Fruit fly (Drosophila melanogaster) whole organism, prepupa: ENCODE data around the gene Tm2.

Source experiments
- Blimp-1 ChIP-seq: fragments of 200-800 bp; sonication (Bioruptor generic); optimal IDR thresholded peaks from 3 replicates; lab custom pipeline; 2017; ENCODE audit warnings: missing biosample characterization, missing genetic modification characterization, mild to moderate bottlenecking, moderate library complexity, missing genetic modification reagents
- CG11294 ChIP-seq: fragments of 200-800 bp; sonication (Bioruptor generic); IDR thresholded peaks from 2 replicates; pipeline ENCODE4 v1.3.6; 2022; ENCODE audit warnings: missing biosample characterization, missing genetic modification characterization
- CG11762 ChIP-seq: fragments of 200-800 bp; sonication (Bioruptor generic); optimal IDR thresholded peaks from 3 replicates; lab custom pipeline; 2016; ENCODE audit warnings: missing biosample characterization, missing genetic modification characterization; ENCODE audit not compliant: insufficient read depth
- CG11902 ChIP-seq: fragments of 200-800 bp; sonication (Bioruptor generic); optimal IDR thresholded peaks from 3 replicates; lab custom pipeline; 2016; ENCODE audit warnings: missing biosample characterization, missing genetic modification characterization
- CG1621 ChIP-seq: fragments of 200-800 bp; sonication (Bioruptor generic); optimal IDR thresholded peaks from 3 replicates; lab custom pipeline; 2018; ENCODE audit warnings: missing biosample characterization, mild to moderate bottlenecking, missing genetic modification characterization
- CG6163 ChIP-seq: fragments of 200-800 bp; sonication (Bioruptor generic); IDR thresholded peaks from 3 replicates; pipeline ENCODE4 v1.3.6; 2022; ENCODE audit warnings: missing biosample characterization, missing genetic modification characterization
- CG6276 ChIP-seq: fragments of 200-800 bp; sonication (Bioruptor generic); optimal IDR thresholded peaks from 2 replicates; lab custom pipeline; 2017; ENCODE audit warnings: missing biosample characterization, mild to moderate bottlenecking, missing genetic modification characterization
- CG7368 ChIP-seq: fragments of 200-800 bp; sonication (Bioruptor generic); optimal IDR thresholded peaks from 3 replicates; lab custom pipeline; 2016; ENCODE audit warnings: missing biosample characterization, missing genetic modification characterization
- CG8319 ChIP-seq: fragments of 200-800 bp; sonication (Bioruptor generic); optimal IDR thresholded peaks from 3 replicates; lab custom pipeline; 2016; ENCODE audit warnings: missing biosample characterization, missing genetic modification characterization
- CG8632 ChIP-seq: fragments of 200-800 bp; sonication (Bioruptor generic); optimal IDR thresholded peaks from 3 replicates; lab custom pipeline; 2016; ENCODE audit warnings: missing biosample characterization, missing genetic modification characterization
- CG9139 ChIP-seq: fragments of 200-800 bp; sonication (Bioruptor generic); optimal IDR thresholded peaks from 3 replicates; lab custom pipeline; 2017; ENCODE audit warnings: missing biosample characterization, mild to moderate bottlenecking, missing genetic modification characterization
- Eip75B ChIP-seq: fragments of 200-800 bp; sonication (Bioruptor generic); optimal IDR thresholded peaks from 3 replicates; lab custom pipeline; 2016; ENCODE audit warnings: missing biosample characterization, missing genetic modification characterization
- Eip78C ChIP-seq: fragments of 200-800 bp; sonication (Bioruptor generic); peaks from one replicate; lab custom pipeline; 2016; ENCODE audit warnings: missing biosample characterization, missing genetic modification characterization
- Ets96B ChIP-seq: fragments of 200-800 bp; optimal IDR thresholded peaks from 2 replicates; lab custom pipeline; 2019; ENCODE audit warnings: missing biosample characterization, mild to moderate bottlenecking, missing genetic modification characterization, moderate library complexity
- Lpt ChIP-seq: fragments of 200-800 bp; sonication (Bioruptor generic); optimal IDR thresholded peaks from 3 replicates; lab custom pipeline; 2016; ENCODE audit warnings: missing biosample characterization, missing genetic modification characterization
- Smox ChIP-seq: fragments of 200-800 bp; sonication (Bioruptor generic); optimal IDR thresholded peaks from 3 replicates; lab custom pipeline; 2016; ENCODE audit warnings: missing biosample characterization, missing genetic modification characterization
- dac ChIP-seq: fragments of 200-800 bp; sonication (Bioruptor generic); optimal IDR thresholded peaks from 2 replicates; lab custom pipeline; 2017; ENCODE audit warnings: missing biosample characterization, mild to moderate bottlenecking, missing genetic modification characterization
- dsx ChIP-seq: fragments of 200-800 bp; optimal IDR thresholded peaks from 3 replicates; lab custom pipeline; 2019; ENCODE audit warnings: missing biosample characterization, mild to moderate bottlenecking, missing genetic modification characterization, moderate library complexity; ENCODE audit not compliant: poor library complexity, severe bottlenecking
- esn ChIP-seq: fragments of 200-800 bp; sonication (Bioruptor generic); optimal IDR thresholded peaks from 2 replicates; lab custom pipeline; 2016; ENCODE audit warnings: missing biosample characterization, mild to moderate bottlenecking, missing genetic modification characterization, moderate library complexity
- fd85E ChIP-seq: fragments of 200-800 bp; sonication (Bioruptor generic); optimal IDR thresholded peaks from 3 replicates; lab custom pipeline; 2016; ENCODE audit warnings: missing biosample characterization, missing genetic modification characterization
- fkh ChIP-seq: fragments of 200-800 bp; sonication (Bioruptor generic); optimal IDR thresholded peaks from 3 replicates; lab custom pipeline; 2017; ENCODE audit warnings: missing biosample characterization, mild to moderate bottlenecking, missing genetic modification characterization, moderate library complexity
- pdm3 ChIP-seq: fragments of 200-800 bp; sonication (Bioruptor generic); optimal IDR thresholded peaks from 3 replicates; lab custom pipeline; 2016; ENCODE audit warnings: missing biosample characterization, missing genetic modification characterization
- salr ChIP-seq, 2 experiments: fragments of 200-800 bp; sonication (Bioruptor generic); optimal IDR thresholded peaks; 3 replicates each; lab custom pipeline; 2016 to 2018; ENCODE audit warnings: missing biosample characterization in 2 of 2, missing genetic modification characterization in 2 of 2, mild to moderate bottlenecking in 1 of 2
- ss ChIP-seq, 2 experiments: fragments of 200-800 bp; sonication (Bioruptor generic); optimal IDR thresholded peaks; 2 replicates in 1 of 2; 3 replicates in 1 of 2; lab custom pipeline; 2017 to 2018; ENCODE audit warnings: mild to moderate bottlenecking in 2 of 2, missing biosample characterization in 2 of 2, missing genetic modification characterization in 2 of 2, moderate library complexity in 1 of 2
- svp ChIP-seq: fragments of 200-800 bp; sonication (Bioruptor generic); peaks from one replicate; lab custom pipeline; 2016; ENCODE audit warnings: missing biosample characterization, missing genetic modification characterization
- topi ChIP-seq: fragments of 200-800 bp; sonication (Bioruptor generic); optimal IDR thresholded peaks from 3 replicates; lab custom pipeline; 2016; ENCODE audit warnings: missing biosample characterization, missing genetic modification characterization
- vri ChIP-seq: fragments of 200-800 bp; sonication (Bioruptor generic); optimal IDR thresholded peaks from 3 replicates; lab custom pipeline; 2016; ENCODE audit warnings: missing biosample characterization, mild to moderate bottlenecking, missing genetic modification characterization

Tm2 gene

DNA sequence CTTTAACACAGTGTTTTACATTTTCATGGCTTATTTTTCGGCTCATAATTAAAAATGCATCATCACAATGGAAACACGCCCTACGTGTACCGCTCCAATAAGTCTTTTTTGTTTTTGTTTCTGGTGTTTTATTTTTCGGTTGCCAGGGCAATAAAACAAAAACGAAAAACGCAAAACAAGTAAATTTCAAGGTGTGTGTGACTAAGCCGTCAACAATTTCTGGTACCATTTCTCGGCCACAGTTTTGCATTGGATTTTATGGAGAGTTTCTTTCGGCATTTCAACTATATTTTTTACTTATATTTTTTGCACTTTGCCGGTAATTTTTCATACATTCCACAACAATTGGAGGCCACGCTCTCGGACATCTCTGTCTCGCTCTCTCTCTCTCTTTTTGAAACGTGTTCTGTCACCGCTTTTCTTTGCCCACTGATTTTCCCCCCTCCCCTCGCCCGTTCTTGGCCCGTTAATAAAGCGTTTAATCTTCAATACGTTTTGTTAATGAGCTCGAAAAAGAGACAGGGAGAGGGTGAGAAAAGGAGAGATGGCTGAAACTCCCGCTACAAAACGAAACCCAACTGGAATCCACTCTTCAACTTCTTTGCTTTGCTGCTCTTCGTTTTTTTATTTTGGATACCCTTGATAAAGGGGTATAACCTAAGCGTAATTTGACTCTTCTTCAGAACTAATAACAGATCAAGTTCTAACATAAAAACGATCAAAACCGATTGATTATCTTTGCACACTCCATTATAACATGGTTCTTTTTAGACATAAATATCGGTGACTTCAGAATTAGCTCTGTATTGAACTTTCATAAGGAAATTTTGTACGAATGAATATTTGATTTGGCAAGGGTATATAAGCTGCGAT is 16.8 kb upstream of the Tm2 start (continued):
- TF ChIP-seq Eip75B (GFP tag; lab: Kevin White, UChicago) (no peak), fd85E (peak; percentile 8), Smox (no peak), esn (GFP tag; lab: Kevin White, UChicago) (peak; percentile 66), ss (GFP tag; optimal IDR thresholded peaks at IDR 0.05; lab: Kevin White, UChicago) (peak in 1 of 2 experiments; percentile 47)

DNA sequence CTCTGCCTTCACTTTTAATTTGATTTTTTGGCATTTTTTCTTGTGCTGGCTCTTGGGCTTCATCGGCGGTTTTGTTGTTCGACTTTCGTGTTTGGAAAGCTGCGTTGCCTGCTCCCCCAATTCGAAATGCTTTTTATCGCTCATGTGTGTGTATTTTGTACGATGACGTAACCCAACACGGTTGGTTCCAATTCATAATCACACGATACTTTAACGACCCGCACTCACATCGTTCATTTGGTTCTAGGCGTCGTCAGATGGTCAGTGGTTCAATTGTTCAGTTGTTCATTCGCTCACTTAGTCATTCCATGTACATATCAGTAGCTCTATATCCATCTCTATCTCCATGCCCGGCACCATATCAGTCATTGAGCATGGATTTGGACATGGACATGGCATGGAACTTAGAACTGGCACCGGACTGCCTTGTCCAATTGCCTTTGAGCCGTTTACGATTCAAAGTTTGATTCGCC is 16.1 kb upstream of the Tm2 start:
- TF ChIP-seq Blimp-1 (GFP tag; lab: Kevin White, UChicago) (peak; percentile 17), vri (GFP tag; lab: Kevin White, UChicago) (peak; percentile 42), fkh (GFP tag; lab: Kevin White, UChicago) (no peak), Eip78C (GFP tag; lab: Kevin White, UChicago) (no peak)
- TF ChIP-seq, all 60 proteins: peak for 2

DNA sequence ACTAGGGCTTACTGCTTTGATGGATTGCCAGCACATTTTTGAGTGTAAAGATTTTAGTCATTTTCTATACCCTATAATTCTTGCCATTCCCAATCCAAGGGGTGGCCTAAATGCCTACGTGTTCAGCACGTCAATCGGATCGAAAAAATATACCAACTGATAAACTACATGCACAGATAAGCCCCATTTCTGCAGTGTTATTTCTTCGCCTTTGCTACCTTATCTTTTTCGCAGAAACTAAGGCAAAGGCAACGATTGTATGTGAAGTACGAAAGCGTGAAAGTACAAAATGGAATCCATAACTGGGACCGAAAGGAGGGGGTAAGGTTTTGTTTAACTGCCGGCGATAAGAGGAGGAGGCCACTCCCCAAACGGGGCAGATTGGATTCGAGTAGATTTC is 12.1 kb upstream of the Tm2 start:
- TF ChIP-seq pdm3 (GFP tag; lab: Kevin White, UChicago) (no peak), vri (GFP tag; lab: Kevin White, UChicago) (peak; percentile 83), svp (GFP tag; lab: Kevin White, UChicago) (no peak), CG8632 (no peak), Lpt (GFP tag; lab: Kevin White, UChicago) (no peak)

DNA sequence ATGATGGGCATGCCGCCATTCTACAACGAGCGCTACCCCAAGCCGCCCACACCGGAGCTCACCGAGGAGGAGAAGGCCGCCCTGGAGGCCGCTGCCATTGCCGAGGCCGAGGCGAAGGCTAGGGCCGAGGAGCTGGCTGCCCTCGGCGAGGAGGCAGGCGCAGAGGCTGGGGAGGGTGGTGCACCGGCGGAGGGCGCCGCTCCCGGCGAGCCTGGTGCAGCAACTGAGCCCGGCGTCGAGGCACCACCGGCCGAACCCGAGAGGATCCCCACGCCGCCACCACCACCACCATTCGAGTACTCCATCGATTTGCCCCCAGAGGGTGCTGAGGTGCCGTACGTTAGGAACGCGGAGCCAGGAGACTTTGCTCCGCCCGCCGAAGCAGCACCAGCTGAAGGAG is 4.7 kb upstream of the Tm2 start:
- TF ChIP-seq CG6276 (GFP tag; lab: Kevin White, UChicago) (no peak), dac (GFP tag; lab: Kevin White, UChicago) (no peak), CG11902 (GFP tag; lab: Kevin White, UChicago) (no peak), CG11294 (GFP tag; lab: Robert Waterston, UW) (no peak)
- TF ChIP-seq, all 60 proteins: peak for 0

DNA sequence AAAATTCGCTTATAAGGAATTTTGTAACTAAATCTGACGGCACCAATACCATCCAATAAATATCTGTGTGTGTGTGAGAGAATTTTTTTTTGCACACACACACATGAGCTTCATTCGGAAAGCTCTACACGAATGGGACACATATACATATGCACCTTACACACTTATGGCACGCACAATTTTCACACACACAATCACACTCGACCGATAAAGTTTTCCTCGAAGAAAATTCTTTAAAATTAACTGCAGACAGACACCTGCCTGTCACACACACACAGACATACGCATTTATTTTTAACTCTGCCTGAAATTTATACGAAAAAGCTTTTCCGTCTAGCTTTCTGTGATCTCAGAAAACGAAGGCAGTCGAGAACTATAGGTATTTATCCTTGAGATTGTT is 702 bp downstream of the Tm2 start:
- TF ChIP-seq CG1621 (no peak), Ets96B (no peak), CG6163 (no peak), fd85E (no peak), CG8319 (GFP tag; lab: Kevin White, UChicago) (no peak), Eip78C (GFP tag; lab: Kevin White, UChicago) (no peak), salr (GFP tag; optimal IDR thresholded peaks at IDR 0.05; lab: Kevin White, UChicago) (no peak), topi (GFP tag; lab: Kevin White, UChicago) (no peak), CG11762 (GFP tag; lab: Kevin White, UChicago) (no peak), svp (GFP tag; lab: Kevin White, UChicago) (no peak), pdm3 (GFP tag; lab: Kevin White, UChicago) (no peak)

DNA sequence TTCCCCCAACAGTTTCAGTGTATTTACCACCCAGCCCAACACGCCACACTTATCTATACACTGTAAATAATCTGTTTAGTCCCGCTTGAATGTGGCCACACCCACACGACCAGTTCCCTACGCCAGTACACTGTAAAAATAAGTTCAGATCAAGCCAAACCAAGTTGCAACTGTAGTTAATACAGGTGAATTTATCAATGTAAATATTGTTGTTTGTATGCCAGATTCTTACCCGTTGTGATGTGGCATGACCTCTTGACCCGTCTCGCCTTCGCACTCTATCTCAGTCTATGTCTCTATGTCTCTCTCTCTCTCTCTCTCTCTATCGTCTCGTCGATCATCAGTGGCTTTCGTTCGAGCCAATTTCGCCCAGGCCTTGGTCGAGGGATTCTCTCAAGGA is 3.8 kb downstream of the Tm2 start:
- TF ChIP-seq dsx (GFP tag; lab: Kevin White, UChicago): no peak
- TF ChIP-seq CG8319 (GFP tag; lab: Kevin White, UChicago): no peak
- no peak for TF ChIP-seq salr (GFP tag; optimal IDR thresholded peaks at IDR 0.05; lab: Kevin White, UChicago)
- no peak for TF ChIP-seq vri (GFP tag; lab: Kevin White, UChicago)
- TF ChIP-seq pdm3 (GFP tag; lab: Kevin White, UChicago): no peak
- no peak for TF ChIP-seq CG7368
- TF ChIP-seq CG9139 (GFP tag; lab: Kevin White, UChicago): no peak
- TF ChIP-seq fd85E: no peak
